Worm (Caenorhabditis elegans): Measurements from ENCODE around the gene cbp-1.

Gene cbp-1

DNA sequence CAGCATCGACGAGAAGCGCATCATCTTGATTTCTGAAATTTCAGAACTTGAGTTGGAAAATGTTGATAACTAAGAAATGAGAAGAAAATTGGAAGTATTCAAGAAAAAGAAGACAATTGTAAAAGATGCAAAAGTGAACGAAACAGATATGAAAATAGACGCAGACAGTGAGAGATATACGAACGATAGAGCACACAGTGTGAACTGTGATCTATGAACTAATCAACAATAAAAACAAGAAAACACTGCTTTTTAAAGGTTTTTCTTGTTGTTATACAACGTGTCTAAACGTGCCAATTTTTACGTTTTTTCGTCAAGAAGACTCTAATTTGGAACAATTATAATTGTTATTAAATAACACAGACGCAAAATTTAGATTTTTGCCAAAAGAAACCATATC lies 13.5 kb upstream of the cbp-1 start, which contains the start of gene ech-6:
Gene ech-6, minus strand, starts transcription at position 32 of the 400 bp plus-strand sequence.
- TF ChIP-seq F44E2.7 (GFP tag; IDR thresholded peaks at IDR 0.05) (no peak), Y75B8A.6 (GFP tag; IDR thresholded peaks at IDR 0.05) (no peak), sdz-12 (GFP tag; optimal IDR thresholded peaks at IDR 0.05) (no peak), mes-2 (tag; optimal IDR thresholded peaks at IDR 0.05; ENCODE audit: poor library complexity, severe bottlenecking) (peak; percentile 1), ztf-11 (tag; optimal IDR thresholded peaks at IDR 0.05) (no peak), zip-2 (tag; optimal IDR thresholded peaks at IDR 0.05) (no peak), F49E8.2 (tag; optimal IDR thresholded peaks at IDR 0.05; ENCODE audit: borderline replicate concordance) (no peak), zag-1 (tag; optimal IDR thresholded peaks at IDR 0.05) (no peak), mxl-3 (GFP tag; optimal IDR thresholded peaks at IDR 0.05) (no peak), hlh-11 (tag; optimal IDR thresholded peaks at IDR 0.05) (peak; percentile 58), dve-1 (tag; optimal IDR thresholded peaks at IDR 0.05; ENCODE audit: insufficient read depth) (peak; percentile 83), T20F7.1 (GFP tag; optimal IDR thresholded peaks at IDR 0.05) (no peak), nhr-48 (tag; optimal IDR thresholded peaks at IDR 0.05) (peak; percentile 11), nhr-11 (tag; optimal IDR thresholded peaks at IDR 0.05) (no peak), madf-9 (GFP tag; conservative IDR thresholded peaks at IDR 0.05) (no peak), hmg-1.1 (GFP tag; IDR thresholded peaks at IDR 0.05) (peak; percentile 11; the same call in 1 of the 2 replicates), hif-1 (tag; optimal IDR thresholded peaks at IDR 0.05) (peak in 1 of 2 experiments; percentile 42), cey-2 (tag; optimal IDR thresholded peaks at IDR 0.05; ENCODE audit: borderline replicate concordance, insufficient read depth) (no peak), nhr-102 (tag; optimal IDR thresholded peaks at IDR 0.05) (peak; percentile 45), ctbp-1 (GFP tag; IDR thresholded peaks at IDR 0.05) (no peak), tag-97 (GFP tag; IDR thresholded peaks at IDR 0.05) (no peak), zfp-3 (GFP tag; conservative IDR thresholded peaks at IDR 0.05) (no peak), fkh-10 (GFP tag; optimal IDR thresholded peaks at IDR 0.05) (no peak), pqm-1 (tag; optimal IDR thresholded peaks at IDR 0.05) (peak; percentile 11), Y105C5A.15 (GFP tag; IDR thresholded peaks at IDR 0.05) (no peak), zip-11 (GFP tag; IDR thresholded peaks at IDR 0.05) (no peak), jun-1 (tag; optimal IDR thresholded peaks at IDR 0.05) (no peak), nhr-28 (tag; optimal IDR thresholded peaks at IDR 0.05) (peak; percentile 11), madf-5 (GFP tag; IDR thresholded peaks at IDR 0.05) (no peak), lin-1 (GFP tag; IDR thresholded peaks at IDR 0.05) (0 out of 2 replicates have a peak, but pooled peaks have one; percentile 29), lin-38 (GFP tag; IDR thresholded peaks at IDR 0.05) (peak; percentile 51), lsy-2 (tag; optimal IDR thresholded peaks at IDR 0.05) (peak in 1 of 2 experiments; percentile 71), daf-16 (GFP tag; optimal IDR thresholded peaks at IDR 0.05) (no peak), daf-16 (tag; optimal IDR thresholded peaks at IDR 0.05) (peak; percentile 96), nhr-77 (tag; optimal IDR thresholded peaks at IDR 0.05) (no peak), hlh-30 (tag; optimal IDR thresholded peaks at IDR 0.05; ENCODE audit: insufficient read depth) (peak; percentile 5), daf-12 (tag; optimal IDR thresholded peaks at IDR 0.05) (no peak), lim-7 (GFP tag; IDR thresholded peaks at IDR 0.05) (no peak), php-3 (GFP tag; IDR thresholded peaks at IDR 0.05) (peak; percentile 21; the same call in 1 of the 2 replicates), mep-1 (tag; optimal IDR thresholded peaks at IDR 0.05) (peak; percentile 8), dmd-6 (GFP tag; IDR thresholded peaks at IDR 0.05) (peak; percentile 72), F10B5.3 (tag; optimal IDR thresholded peaks at IDR 0.05) (no peak), daf-8 (GFP tag; IDR thresholded peaks at IDR 0.05) (no peak), mxl-2 (GFP tag; conservative IDR thresholded peaks at IDR 0.05) (no peak), dpl-1 (GFP tag; optimal IDR thresholded peaks at IDR 0.05) (peak; percentile 32)

Measured in whole organism, L4 larva.